Worm (Caenorhabditis elegans) whole organism, young adult: Measurements from ENCODE around the gene gly-5.

Source experiments
- gei-17 ChIP-seq: fragments of 200-800 bp; sonication (Bioruptor generic); optimal IDR thresholded peaks from 2 replicates; lab custom pipeline; 2018; ENCODE audit warnings: mild to moderate bottlenecking, missing genetic modification characterization, missing compliant biosample characterization
- snpc-1.3 ChIP-seq: sonication (generic microtip); optimal IDR thresholded peaks from 2 replicates; lab custom pipeline; 2017; ENCODE audit warnings: missing genetic modification characterization, mild to moderate bottlenecking, missing compliant biosample characterization, antibody characterized with exemption, moderate library complexity, missing genotype, missing genetic modification reagents; ENCODE audit not compliant: insufficient read depth
- snpc-4 ChIP-seq, 5 experiments: fragments of 150-350 bp in 1 of 5; sonication (generic microtip) in 4 of 5; optimal IDR thresholded peaks; 2 replicates each; lab custom pipeline; 2014 to 2018; ENCODE audit warnings: missing genetic modification characterization in 5 of 5, missing biosample characterization in 3 of 5, antibody characterized with exemption in 2 of 5, mild to moderate bottlenecking in 2 of 5, missing compliant biosample characterization in 2 of 5, missing genotype in 2 of 5, moderate library complexity in 2 of 5, missing genetic modification reagents in 1 of 5
- ztf-6 ChIP-seq: fragments of 200-800 bp; sonication (Bioruptor generic); IDR thresholded peaks from 2 replicates; pipeline ENCODE4 v1.3.6; 2022; ENCODE audit warnings: missing genetic modification reagents, missing genetic modification characterization, missing compliant biosample characterization

ce11 chrIII:13246265-13246664, 59.1 kb downstream of the gly-5 start, which contains the start of gene anoh-1:
- TF ChIP-seq snpc-1.3 (tag; lab: Kevin White, UChicago), result no peak
- TF ChIP-seq gei-17 (GFP tag; lab: Kevin White, UChicago), result no peak
- no peak for TF ChIP-seq ztf-6 (GFP tag; lab: Robert Waterston, UW)
- TF ChIP-seq snpc-4 (GFP tag; optimal IDR thresholded peaks at IDR 0.05; lab: Kevin White, UChicago), result no peak
- no peak for TF ChIP-seq snpc-4 (tag; optimal IDR thresholded peaks at IDR 0.05; lab: Kevin White, UChicago)
